Worm (Caenorhabditis elegans) whole organism, L4 larva: ENCODE data around the gene F54B11.8.

ENCODE experiments used
- aha-1 ChIP-seq: fragments of 150-350 bp; peaks from one replicate; lab custom pipeline; 2014; ENCODE audit warnings: missing biosample characterization, missing genetic modification characterization
- ceh-82 ChIP-seq: sonication (generic microtip); optimal IDR thresholded peaks from 2 replicates; lab custom pipeline; 2017; ENCODE audit warnings: missing biosample characterization, missing genetic modification characterization
- dpl-1 ChIP-seq: fragments of 150-350 bp; optimal IDR thresholded peaks from 2 replicates; lab custom pipeline; 2014; ENCODE audit warnings: missing biosample characterization, missing genetic modification reagents, missing genetic modification characterization
- lin-39 ChIP-seq: fragments of 150-350 bp; optimal IDR thresholded peaks from 2 replicates; lab custom pipeline; 2014; ENCODE audit warnings: missing biosample characterization, missing genetic modification reagents, missing genetic modification characterization
- lsy-2 ChIP-seq, 2 experiments: fragments of 150-350 bp in 1 of 2; sonication (generic microtip) in 1 of 2; optimal IDR thresholded peaks; 2 replicates each; lab custom pipeline; 2014 to 2017; ENCODE audit warnings: missing biosample characterization in 2 of 2, missing genetic modification characterization in 2 of 2
- mdl-1 ChIP-seq, 2 experiments: fragments of 150-350 bp in 1 of 2; sonication (generic microtip) in 1 of 2; optimal IDR thresholded peaks; 2 replicates each; lab custom pipeline; 2014 to 2017; ENCODE audit warnings: missing biosample characterization in 2 of 2, missing genetic modification characterization in 2 of 2
- nhr-28 ChIP-seq: fragments of 150-350 bp; optimal IDR thresholded peaks from 2 replicates; lab custom pipeline; 2014; ENCODE audit warnings: missing biosample characterization, missing genetic modification characterization
- nhr-48 ChIP-seq: sonication (generic microtip); optimal IDR thresholded peaks from 2 replicates; lab custom pipeline; 2016; ENCODE audit warnings: mild to moderate bottlenecking, missing genetic modification characterization, missing compliant biosample characterization
- zag-1 ChIP-seq: fragments of 150-350 bp; optimal IDR thresholded peaks from 2 replicates; lab custom pipeline; 2014; ENCODE audit warnings: missing biosample characterization, missing genetic modification characterization
- ztf-11 ChIP-seq: fragments of 150-350 bp; optimal IDR thresholded peaks from 2 replicates; lab custom pipeline; 2014; ENCODE audit warnings: missing biosample characterization, missing genetic modification characterization

DNA sequence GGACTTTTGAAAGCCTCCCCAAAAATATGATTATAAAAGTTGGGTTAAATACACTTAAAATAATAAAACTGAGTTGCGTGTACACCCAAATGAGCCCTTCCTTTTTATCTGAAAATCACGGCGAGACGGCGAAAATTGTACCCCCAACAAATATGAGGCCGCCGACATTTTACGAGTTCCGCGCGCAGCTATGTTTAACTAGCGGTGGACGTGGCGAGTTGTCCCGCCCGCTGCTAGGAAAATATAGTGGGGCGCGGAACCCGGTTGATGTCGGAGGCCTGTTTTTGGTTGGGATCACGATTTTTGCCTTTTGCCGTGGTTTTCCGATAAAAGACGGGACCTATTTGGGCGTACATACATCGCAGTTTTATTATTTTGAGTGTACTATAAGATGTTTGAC, 29.3 kb upstream of the F54B11.8 start:
- TF ChIP-seq zag-1 (tag; lab: Kevin White, UChicago) = no peak
- no peak for TF ChIP-seq ztf-11 (tag; lab: Kevin White, UChicago)
- no peak for TF ChIP-seq lin-39 (tag; lab: Kevin White, UChicago)
- no peak for TF ChIP-seq nhr-48
- TF ChIP-seq aha-1 (tag; lab: Kevin White, UChicago) = no peak
- no peak for TF ChIP-seq dpl-1 (GFP tag; lab: Kevin White, UChicago)
- no peak for TF ChIP-seq nhr-28 (tag; lab: Kevin White, UChicago)
- TF ChIP-seq lsy-2 (tag; optimal IDR thresholded peaks at IDR 0.05; lab: Kevin White, UChicago) = no peak
- TF ChIP-seq mdl-1 (tag; optimal IDR thresholded peaks at IDR 0.05; lab: Kevin White, UChicago) = no peak
- TF ChIP-seq ceh-82 (tag; lab: Kevin White, UChicago) = no peak
